Fruit fly (Drosophila melanogaster): ENCODE measurements around the gene CG42827.
A peak's percentile ranks its signal among the peaks of the same experiment; 100 is the strongest.

CG42827 gene

dm6 chr3R:23346893-23347396, 25.8 kb upstream of the CG42827 start (continued):
- TF ChIP-seq Hr78 (GFP tag; optimal IDR thresholded peaks at IDR 0.05) (no peak), sv (GFP tag; optimal IDR thresholded peaks at IDR 0.05) (no peak), brk (GFP tag; optimal IDR thresholded peaks at IDR 0.05) (no peak), h (GFP tag; optimal IDR thresholded peaks at IDR 0.05) (peak; percentile 60), Hr83 (GFP tag; optimal IDR thresholded peaks at IDR 0.05; ENCODE audit: poor library complexity, severe bottlenecking) (no peak), OdsH (GFP tag; optimal IDR thresholded peaks at IDR 0.05) (peak; percentile 41), psq (GFP tag; optimal IDR thresholded peaks at IDR 0.05) (peak; percentile 53), usp (GFP tag; optimal IDR thresholded peaks at IDR 0.05) (no peak), fru (GFP tag; optimal IDR thresholded peaks at IDR 0.05) (peak; percentile 40), foxo (GFP tag; optimal IDR thresholded peaks at IDR 0.05) (peak in 1 of 2 experiments; percentile 75), CrebA (GFP tag; optimal IDR thresholded peaks at IDR 0.05; ENCODE audit: borderline replicate concordance) (no peak), Hnf4 (GFP tag; optimal IDR thresholded peaks at IDR 0.05) (peak; percentile 40), HLH106 (tag; optimal IDR thresholded peaks at IDR 0.05) (peak; percentile 84), tai (GFP tag; optimal IDR thresholded peaks at IDR 0.05) (no peak)

- TF ChIP-seq Myc (optimal IDR thresholded peaks at IDR 0.05) (peak; percentile 4), Jra (GFP tag; optimal IDR thresholded peaks at IDR 0.05) (no peak), Dif (GFP tag; optimal IDR thresholded peaks at IDR 0.05; ENCODE audit: partially characterized antibody) (no peak), ey (GFP tag; optimal IDR thresholded peaks at IDR 0.05) (no peak), lola (GFP tag; optimal IDR thresholded peaks at IDR 0.05) (no peak), Hr78 (GFP tag; optimal IDR thresholded peaks at IDR 0.05) (no peak), dsf (GFP tag; optimal IDR thresholded peaks at IDR 0.05; ENCODE audit: borderline replicate concordance) (no peak), rgr (GFP tag; optimal IDR thresholded peaks at IDR 0.05) (peak; percentile 47), CG9705 (GFP tag; optimal IDR thresholded peaks at IDR 0.05) (peak; percentile 5), Rel (GFP tag; optimal IDR thresholded peaks at IDR 0.05) (no peak), Rel (tag; optimal IDR thresholded peaks at IDR 0.05) (peak; percentile 14), usp (GFP tag; optimal IDR thresholded peaks at IDR 0.05) (no peak), brk (GFP tag; optimal IDR thresholded peaks at IDR 0.05) (no peak), psq (GFP tag; optimal IDR thresholded peaks at IDR 0.05) (no peak), CrebA (GFP tag; optimal IDR thresholded peaks at IDR 0.05; ENCODE audit: borderline replicate concordance) (no peak), N (GFP tag; optimal IDR thresholded peaks at IDR 0.05) (no peak), CG32264 (GFP tag; optimal IDR thresholded peaks at IDR 0.05) (no peak), Abd-B (GFP tag; optimal IDR thresholded peaks at IDR 0.05) (no peak), Dfd (GFP tag; optimal IDR thresholded peaks at IDR 0.05) (no peak), woc (GFP tag; optimal IDR thresholded peaks at IDR 0.05) (no peak), Sp1 (GFP tag; optimal IDR thresholded peaks at IDR 0.05) (no peak), OdsH (GFP tag; optimal IDR thresholded peaks at IDR 0.05) (peak; percentile 8), Hr83 (GFP tag; optimal IDR thresholded peaks at IDR 0.05; ENCODE audit: poor library complexity, severe bottlenecking) (peak; percentile 68), pan (optimal IDR thresholded peaks at IDR 0.05) (no peak), jim (GFP tag; optimal IDR thresholded peaks at IDR 0.05) (no peak), sv (GFP tag; optimal IDR thresholded peaks at IDR 0.05) (no peak), br (GFP tag; optimal IDR thresholded peaks at IDR 0.05) (no peak), foxo (GFP tag; optimal IDR thresholded peaks at IDR 0.05) (peak in 1 of 2 experiments; percentile 34), Hnf4 (GFP tag; optimal IDR thresholded peaks at IDR 0.05) (no peak), Vsx2 (GFP tag; optimal IDR thresholded peaks at IDR 0.05; ENCODE audit: partially characterized antibody) (no peak), GATAd (GFP tag; optimal IDR thresholded peaks at IDR 0.05) (no peak), HLH106 (tag; optimal IDR thresholded peaks at IDR 0.05) (peak; percentile 12), dl (GFP tag; optimal IDR thresholded peaks at IDR 0.05; ENCODE audit: insufficient read depth in 1 of 2, partially characterized antibody in 2 of 2) (peak in 1 of 2 experiments; percentile 9), sage (GFP tag; optimal IDR thresholded peaks at IDR 0.05) (no peak), fru (GFP tag; optimal IDR thresholded peaks at IDR 0.05) (peak; percentile 95), h (GFP tag; optimal IDR thresholded peaks at IDR 0.05) (peak; percentile 24), dmrt93B (GFP tag; optimal IDR thresholded peaks at IDR 0.05) (no peak), tai (GFP tag; optimal IDR thresholded peaks at IDR 0.05) (no peak), Mio (GFP tag; optimal IDR thresholded peaks at IDR 0.05) (no peak)
Observed at dm6 chr3R:23347432-23348305, 25.1 kb upstream of the CG42827 start, which contains the start of gene PolE1. TSS of gene PolE1 (plus strand) at chr3R:23348128.
